Fruit fly (Drosophila melanogaster): ENCODE data around the gene CG3987.

Gene CG3987

dm6 chr3R:15128646-15129429 lies 10.9 kb upstream of the CG3987 start (continued):
- TF ChIP-seq btn (GFP tag; optimal IDR thresholded peaks at IDR 0.05) (no peak), Trl (optimal IDR thresholded peaks at IDR 0.05) (no peak), Trl (GFP tag; optimal IDR thresholded peaks at IDR 0.05) (no peak), cwo (GFP tag; optimal IDR thresholded peaks at IDR 0.05) (peak; percentile 29), peb (GFP tag; IDR thresholded peaks at IDR 0.05) (no peak), CG18764 (GFP tag; optimal IDR thresholded peaks at IDR 0.05) (no peak), croc (GFP tag; conservative IDR thresholded peaks at IDR 0.05) (no peak), CG7928 (GFP tag; optimal IDR thresholded peaks at IDR 0.05) (no peak), row (GFP tag; IDR thresholded peaks at IDR 0.05) (peak; percentile 51; the same call in 2 of the 3 replicates), crc (GFP tag; optimal IDR thresholded peaks at IDR 0.05) (no peak), CG18262 (tag; optimal IDR thresholded peaks at IDR 0.05) (peak; percentile 63), Kr (GFP tag; optimal IDR thresholded peaks at IDR 0.05) (no peak), mam (GFP tag; optimal IDR thresholded peaks at IDR 0.05) (no peak), Doc3 (GFP tag; IDR thresholded peaks at IDR 0.05; ENCODE audit: partially characterized antibody) (no peak), CG17568 (GFP tag; optimal IDR thresholded peaks at IDR 0.05) (no peak), CG7271 (tag; optimal IDR thresholded peaks at IDR 0.05) (no peak), seq (GFP tag; IDR thresholded peaks at IDR 0.05) (no peak), Hmx (GFP tag; optimal IDR thresholded peaks at IDR 0.05) (no peak), kay (GFP tag; optimal IDR thresholded peaks at IDR 0.05) (no peak), pan (optimal IDR thresholded peaks at IDR 0.05) (no peak), pan (GFP tag; optimal IDR thresholded peaks at IDR 0.05 in 1 of 2, IDR thresholded peaks at IDR 0.05 in 1 of 2) (no peak), TFAM (GFP tag; optimal IDR thresholded peaks at IDR 0.05) (no peak), CG17361 (GFP tag; IDR thresholded peaks at IDR 0.05) (peak; percentile 77), twi (tag; optimal IDR thresholded peaks at IDR 0.05) (no peak), hkb (optimal IDR thresholded peaks at IDR 0.05) (no peak), hkb (GFP tag; IDR thresholded peaks at IDR 0.05) (no peak), en (GFP tag; optimal IDR thresholded peaks at IDR 0.05) (no peak), ase (GFP tag; IDR thresholded peaks at IDR 0.05) (0 out of 3 replicates have a peak, but pooled peaks have one; percentile 4), sqz (GFP tag; optimal IDR thresholded peaks at IDR 0.05) (no peak), CG8478 (optimal IDR thresholded peaks at IDR 0.05) (no peak), CG3065 (GFP tag; optimal IDR thresholded peaks at IDR 0.05) (no peak), CG7745 (tag; optimal IDR thresholded peaks at IDR 0.05) (no peak), CG7357 (GFP tag; IDR thresholded peaks at IDR 0.05) (no peak; the same call in 2 of the 3 replicates), tap (tag; optimal IDR thresholded peaks at IDR 0.05) (no peak), CG8765 (GFP tag; IDR thresholded peaks at IDR 0.05) (no peak), CG12219 (GFP tag; optimal IDR thresholded peaks at IDR 0.05) (no peak), sima (GFP tag; optimal IDR thresholded peaks at IDR 0.05) (no peak), CG16813 (GFP tag; IDR thresholded peaks at IDR 0.05; ENCODE audit: partially characterized antibody) (no peak), eve (GFP tag; optimal IDR thresholded peaks at IDR 0.05) (no peak), CG3726 (GFP tag; IDR thresholded peaks at IDR 0.05) (peak; percentile 17; the same call in 1 of the 3 replicates), lov (optimal IDR thresholded peaks at IDR 0.05) (no peak), lov (GFP tag; IDR thresholded peaks at IDR 0.05) (peak; percentile 43; the same call in 1 of the 3 replicates), Ada2b (GFP tag; IDR thresholded peaks at IDR 0.05) (no peak), CG4854 (GFP tag; optimal IDR thresholded peaks at IDR 0.05) (no peak), Dll (GFP tag; IDR thresholded peaks at IDR 0.05; ENCODE audit: partially characterized antibody) (no peak), ranshi (GFP tag; IDR thresholded peaks at IDR 0.05) (no peak), NfI (GFP tag; optimal IDR thresholded peaks at IDR 0.05) (no peak), hth (optimal IDR thresholded peaks at IDR 0.05) (no peak), CG1792 (GFP tag; optimal IDR thresholded peaks at IDR 0.05) (no peak), CG9817 (tag; optimal IDR thresholded peaks at IDR 0.05) (peak; percentile 18), CG15073 (GFP tag; optimal IDR thresholded peaks at IDR 0.05) (no peak), hb (GFP tag; IDR thresholded peaks at IDR 0.05; ENCODE audit: partially characterized antibody) (no peak)

Measured in whole organism, embryonic.